Worm (Caenorhabditis elegans) whole organism, late embryonic: ENCODE measurements around the gene rabs-5.
"Not testable (repeated sequence)": the region's sequence is repeated elsewhere in the genome, so short reads cannot be mapped to it uniquely, and the experiment has no call there.

Experiments
- ama-1 ChIP-seq: fragments of 150-350 bp; optimal IDR thresholded peaks from 2 replicates; lab custom pipeline; 2014
- ceh-14 ChIP-seq: sonication (generic microtip); optimal IDR thresholded peaks from 2 replicates; lab custom pipeline; 2016; ENCODE audit warnings: missing genotype, missing genetic modification characterization, missing compliant biosample characterization
- ceh-22 ChIP-seq: sonication (generic microtip); optimal IDR thresholded peaks from 2 replicates; lab custom pipeline; 2017; ENCODE audit warnings: missing biosample characterization, missing genetic modification characterization
- ceh-9 ChIP-seq: sonication (generic microtip); optimal IDR thresholded peaks from 2 replicates; lab custom pipeline; 2016; ENCODE audit warnings: mild to moderate bottlenecking, missing genetic modification characterization, inconsistent platforms, missing compliant biosample characterization
- elt-2 ChIP-seq: sonication (generic microtip); optimal IDR thresholded peaks from 2 replicates; lab custom pipeline; 2016; ENCODE audit warnings: missing genetic modification reagents, missing genetic modification characterization, missing compliant biosample characterization
- hlh-6 ChIP-seq: sonication (generic microtip); optimal IDR thresholded peaks from 2 replicates; lab custom pipeline; 2016; ENCODE audit warnings: missing genotype, missing genetic modification characterization, missing compliant biosample characterization
- pqm-1 ChIP-seq: sonication (generic microtip); optimal IDR thresholded peaks from 2 replicates; lab custom pipeline; 2016; ENCODE audit warnings: missing genetic modification characterization, missing compliant biosample characterization
- syd-9 ChIP-seq: sonication (generic microtip); optimal IDR thresholded peaks from 2 replicates; lab custom pipeline; 2016; ENCODE audit warnings: mild to moderate bottlenecking, missing genetic modification characterization, moderate library complexity, missing compliant biosample characterization
- tbx-2 ChIP-seq: sonication (generic microtip); optimal IDR thresholded peaks from 2 replicates; lab custom pipeline; 2016; ENCODE audit warnings: missing genetic modification characterization, missing compliant biosample characterization
- tbx-7 ChIP-seq: sonication (generic microtip); optimal IDR thresholded peaks from 2 replicates; lab custom pipeline; 2016; ENCODE audit warnings: missing genotype, missing genetic modification characterization, missing compliant biosample characterization

ce11 chrIV:8122349-8122748, 14.9 kb upstream of the rabs-5 start, which contains the start of gene erp-44.3:
- TF ChIP-seq ceh-22; tbx-2 (tag; lab: Kevin White, UChicago); ama-1 (lab: Kevin White, UChicago); elt-2; pqm-1 (tag; lab: Kevin White, UChicago); hlh-6 (tag; lab: Kevin White, UChicago); ceh-9 (tag; lab: Kevin White, UChicago); syd-9 (tag; lab: Kevin White, UChicago); ceh-14 (tag; lab: Kevin White, UChicago); tbx-7: not testable (repeated sequence)
